Worm (Caenorhabditis elegans) whole organism, young adult: ENCODE data around the gene Y40B10A.9.

ENCODE experiments used
- C17E4.6 ChIP-seq: fragments of 200-800 bp; sonication (Bioruptor generic); IDR thresholded peaks from 2 replicates; pipeline ENCODE4 v1.3.6; 2022; ENCODE audit warnings: missing genetic modification reagents, missing genetic modification characterization, missing compliant biosample characterization
- ama-1 ChIP-seq, 3 experiments: fragments of 150-350 bp in 1 of 3; sonication (generic microtip) in 2 of 3; optimal IDR thresholded peaks; 2 replicates each; lab custom pipeline; 2014 to 2018; ENCODE audit warnings: missing biosample characterization in 2 of 3, missing genetic modification characterization in 2 of 3, missing genetic modification reagents in 2 of 3
- athp-1 ChIP-seq: sonication (generic microtip); optimal IDR thresholded peaks from 2 replicates; lab custom pipeline; 2017; ENCODE audit warnings: mild to moderate bottlenecking, missing genetic modification characterization, missing compliant biosample characterization
- cebp-1 ChIP-seq, 2 experiments: fragments of 200-800 bp in 1 of 2; sonication (Bioruptor generic) in 1 of 2; sonication (generic microtip) in 1 of 2; IDR thresholded peaks in 1 of 2; optimal IDR thresholded peaks in 1 of 2; 2 replicates each; pipeline versions ENCODE4 v1.3.6 to Lab custom; 2017 to 2022; ENCODE audit warnings: missing compliant biosample characterization in 2 of 2, missing genetic modification characterization in 2 of 2, mild to moderate bottlenecking in 1 of 2, missing genetic modification reagents in 1 of 2, moderate library complexity in 1 of 2
- ceh-79 ChIP-seq: sonication (generic microtip); optimal IDR thresholded peaks from 2 replicates; lab custom pipeline; 2017; ENCODE audit warnings: mild to moderate bottlenecking, missing genetic modification characterization, missing compliant biosample characterization
- chd-7 ChIP-seq: sonication (generic microtip); optimal IDR thresholded peaks from 2 replicates; lab custom pipeline; 2016; ENCODE audit warnings: mild to moderate bottlenecking, missing genetic modification characterization, moderate library complexity, missing compliant biosample characterization
- pha-4 ChIP-seq: fragments of 150-350 bp; sonication (generic microtip); optimal IDR thresholded peaks from 2 replicates; lab custom pipeline; 2014; ENCODE audit warnings: missing biosample characterization, missing genetic modification reagents, missing genetic modification characterization
- ztf-22 ChIP-seq: fragments of 200-800 bp; sonication (Bioruptor generic); optimal IDR thresholded peaks from 2 replicates; lab custom pipeline; 2018; ENCODE audit warnings: mild to moderate bottlenecking, missing genetic modification characterization, moderate library complexity, missing compliant biosample characterization

- no peak for TF ChIP-seq chd-7 (tag; lab: Kevin White, UChicago)
- TF ChIP-seq athp-1 (tag; lab: Kevin White, UChicago), result no peak
- no peak for TF ChIP-seq pha-4 (tag; lab: Kevin White, UChicago)
- TF ChIP-seq ztf-22 (GFP tag; lab: Kevin White, UChicago), result no peak
- no peak for TF ChIP-seq ama-1 (optimal IDR thresholded peaks at IDR 0.05; lab: Kevin White, UChicago)
- TF ChIP-seq ama-1 (GFP tag; optimal IDR thresholded peaks at IDR 0.05; lab: Kevin White, UChicago), result no peak
- TF ChIP-seq C17E4.6 (GFP tag; lab: Robert Waterston, UW), result no peak
- TF ChIP-seq ceh-79, result no peak
- TF ChIP-seq cebp-1 (GFP tag; IDR thresholded peaks at IDR 0.05; lab: Robert Waterston, UW), result no peak
- TF ChIP-seq cebp-1 (tag; optimal IDR thresholded peaks at IDR 0.05; lab: Kevin White, UChicago), result no peak
These were observed 50.3 kb downstream of the Y40B10A.9 start, which contains the start of gene F59A7.5 for ce11 chrV:2022374-2022773.
